Worm (Caenorhabditis elegans) whole organism, mixed stage, embryonic: ENCODE data around the gene idpp-11.

Source experiments
- M03D4.4 ChIP-seq: sonication (generic microtip); optimal IDR thresholded peaks from 2 replicates; lab custom pipeline; 2017; ENCODE audit warnings: mild to moderate bottlenecking, missing genetic modification characterization, missing compliant biosample characterization
- bed-3 ChIP-seq: fragments of 200-800 bp; sonication (Bioruptor generic); optimal IDR thresholded peaks from 3 replicates; lab custom pipeline; 2018; ENCODE audit warnings: mild to moderate bottlenecking, missing genetic modification characterization, moderate library complexity, missing compliant biosample characterization
- blmp-1 ChIP-seq: fragments of 150-350 bp; optimal IDR thresholded peaks from 2 replicates; lab custom pipeline; 2014; ENCODE audit warnings: missing biosample characterization, missing genetic modification characterization
- ceh-39 ChIP-seq: fragments of 150-350 bp; optimal IDR thresholded peaks from 2 replicates; lab custom pipeline; 2014; ENCODE audit warnings: missing biosample characterization, missing genetic modification characterization
- ceh-43 ChIP-seq: fragments of 200-800 bp; sonication (Bioruptor generic); optimal IDR thresholded peaks from 2 replicates; lab custom pipeline; 2018; ENCODE audit warnings: mild to moderate bottlenecking, missing genetic modification characterization, moderate library complexity, missing compliant biosample characterization
- ceh-83 ChIP-seq: fragments of 200-800 bp; sonication (Bioruptor generic); optimal IDR thresholded peaks from 2 replicates; lab custom pipeline; 2018; ENCODE audit warnings: mild to moderate bottlenecking, missing genetic modification characterization, missing compliant biosample characterization
- ces-1 ChIP-seq: fragments of 150-350 bp; optimal IDR thresholded peaks from 2 replicates; lab custom pipeline; 2014; ENCODE audit warnings: missing biosample characterization, missing genetic modification reagents, missing genetic modification characterization
- cnd-1 ChIP-seq: fragments of 200-800 bp; sonication (Bioruptor generic); optimal IDR thresholded peaks from 2 replicates; lab custom pipeline; 2018; ENCODE audit warnings: mild to moderate bottlenecking, missing genetic modification characterization, missing compliant biosample characterization
- drap-1 ChIP-seq: fragments of 200-800 bp; sonication (Bioruptor generic); optimal IDR thresholded peaks from 3 replicates; lab custom pipeline; 2018; ENCODE audit warnings: mild to moderate bottlenecking, missing genetic modification characterization, missing compliant biosample characterization
- elt-3 ChIP-seq: fragments of 150-350 bp; optimal IDR thresholded peaks from 2 replicates; lab custom pipeline; 2014; ENCODE audit warnings: missing biosample characterization, missing genetic modification characterization
- flh-1 ChIP-seq: fragments of 200-800 bp; sonication (Bioruptor generic); optimal IDR thresholded peaks from 2 replicates; lab custom pipeline; 2018; ENCODE audit warnings: mild to moderate bottlenecking, missing genetic modification characterization, moderate library complexity, missing compliant biosample characterization
- ham-2 ChIP-seq: fragments of 200-800 bp; sonication (Bioruptor generic); optimal IDR thresholded peaks from 2 replicates; lab custom pipeline; 2018; ENCODE audit warnings: mild to moderate bottlenecking, missing genetic modification characterization, missing compliant biosample characterization
- hlh-1 ChIP-seq: fragments of 150-350 bp; optimal IDR thresholded peaks from 2 replicates; lab custom pipeline; 2014; ENCODE audit warnings: missing biosample characterization, missing genetic modification reagents, missing genetic modification characterization
- lin-13 ChIP-seq: fragments of 150-350 bp; optimal IDR thresholded peaks from 2 replicates; lab custom pipeline; 2014; ENCODE audit warnings: missing biosample characterization, missing genetic modification characterization
- lin-32 ChIP-seq: fragments of 200-800 bp; sonication (Bioruptor generic); optimal IDR thresholded peaks from 2 replicates; lab custom pipeline; 2018; ENCODE audit warnings: mild to moderate bottlenecking, missing genetic modification characterization, missing compliant biosample characterization
- mab-5 ChIP-seq: fragments of 150-350 bp; optimal IDR thresholded peaks from 2 replicates; lab custom pipeline; 2014; ENCODE audit warnings: missing biosample characterization, missing genetic modification characterization
- mep-1 ChIP-seq: fragments of 150-350 bp; optimal IDR thresholded peaks from 2 replicates; lab custom pipeline; 2017; ENCODE audit warnings: missing biosample characterization, missing genetic modification reagents, missing genetic modification characterization, inconsistent platforms
- mls-2 ChIP-seq: sonication (generic microtip); optimal IDR thresholded peaks from 2 replicates; lab custom pipeline; 2016; ENCODE audit warnings: mild to moderate bottlenecking, missing genetic modification characterization, moderate library complexity, missing compliant biosample characterization
- nhr-12 ChIP-seq: fragments of 150-350 bp; optimal IDR thresholded peaks from 2 replicates; lab custom pipeline; 2014; ENCODE audit warnings: missing biosample characterization, missing genetic modification characterization
- nhr-237 ChIP-seq: fragments of 150-350 bp; optimal IDR thresholded peaks from 2 replicates; lab custom pipeline; 2014; ENCODE audit warnings: missing biosample characterization, missing genetic modification characterization
- nhr-28 ChIP-seq: fragments of 150-350 bp; optimal IDR thresholded peaks from 2 replicates; lab custom pipeline; 2014; ENCODE audit warnings: missing biosample characterization, missing genetic modification characterization
- nhr-76 ChIP-seq: sonication (generic microtip); optimal IDR thresholded peaks from 2 replicates; lab custom pipeline; 2017; ENCODE audit warnings: missing biosample characterization, missing genetic modification characterization
- pha-4 ChIP-seq: fragments of 150-350 bp; optimal IDR thresholded peaks from 2 replicates; lab custom pipeline; 2018; ENCODE audit warnings: missing biosample characterization, missing genetic modification reagents, missing genetic modification characterization
- snpc-4 ChIP-seq: fragments of 150-350 bp; optimal IDR thresholded peaks from 2 replicates; lab custom pipeline; 2014; ENCODE audit warnings: missing biosample characterization, missing genetic modification characterization
- sptf-1 ChIP-seq: sonication (generic microtip); optimal IDR thresholded peaks from 2 replicates; lab custom pipeline; 2017; ENCODE audit warnings: mild to moderate bottlenecking, missing genetic modification characterization, moderate library complexity, missing compliant biosample characterization
- tbx-8 ChIP-seq: fragments of 200-800 bp; sonication (Bioruptor generic); optimal IDR thresholded peaks from 2 replicates; lab custom pipeline; 2018; ENCODE audit warnings: mild to moderate bottlenecking, missing genetic modification characterization, moderate library complexity, missing compliant biosample characterization
- unc-120 ChIP-seq: sonication (generic microtip); optimal IDR thresholded peaks from 2 replicates; lab custom pipeline; 2017; ENCODE audit warnings: missing genetic modification characterization, missing compliant biosample characterization; ENCODE audit not compliant: poor library complexity, severe bottlenecking
- unc-39 ChIP-seq: fragments of 150-350 bp; optimal IDR thresholded peaks from 2 replicates; lab custom pipeline; 2014; ENCODE audit warnings: missing biosample characterization, missing genetic modification characterization
- unc-62 ChIP-seq: fragments of 150-350 bp; optimal IDR thresholded peaks from 2 replicates; lab custom pipeline; 2014; ENCODE audit warnings: missing biosample characterization, missing genetic modification reagents, missing genetic modification characterization
- zip-8 ChIP-seq: fragments of 150-350 bp; optimal IDR thresholded peaks from 2 replicates; lab custom pipeline; 2014; ENCODE audit warnings: missing biosample characterization, missing genetic modification characterization

idpp-11 gene

ce11 chrX:7809352-7810196 lies 32.8 kb upstream of the idpp-11 start (continued):
- TF ChIP-seq sptf-1 (tag; lab: Kevin White, UChicago), result peak; percentile 29
- TF ChIP-seq flh-1, result no peak
- TF ChIP-seq mep-1 (tag; lab: Kevin White, UChicago), result peak; percentile 68
- TF ChIP-seq lin-32 (GFP tag; lab: Kevin White, UChicago), result peak; percentile 60
- TF ChIP-seq, all 35 proteins: peak for 15

- TF ChIP-seq flh-1, result no peak
- TF ChIP-seq drap-1 (GFP tag; lab: Kevin White, UChicago), result no peak
- no peak for TF ChIP-seq nhr-237
- TF ChIP-seq, all 35 proteins: peak for 0
These were observed 31.4 kb upstream of the idpp-11 start for ce11 chrX:7810991-7811390.

ce11 chrX:7814747-7815146 lies 27.6 kb upstream of the idpp-11 start:
- TF ChIP-seq blmp-1 (tag; lab: Kevin White, UChicago) (peak; percentile 7), sptf-1 (tag; lab: Kevin White, UChicago) (peak; percentile 10), ceh-83 (GFP tag; lab: Kevin White, UChicago) (no peak), snpc-4 (tag; lab: Kevin White, UChicago) (no peak), ceh-39 (tag; lab: Kevin White, UChicago) (no peak)

ce11 chrX:7815230-7815629 lies 27.1 kb upstream of the idpp-11 start:
- no peak for TF ChIP-seq M03D4.4 (tag; lab: Kevin White, UChicago)
- no peak for TF ChIP-seq bed-3
- no peak for TF ChIP-seq zip-8 (tag; lab: Kevin White, UChicago)
- no peak for TF ChIP-seq tbx-8 (GFP tag; lab: Kevin White, UChicago)
- TF ChIP-seq hlh-1 (tag; lab: Kevin White, UChicago), result no peak
- TF ChIP-seq mab-5 (tag; lab: Kevin White, UChicago), result no peak
- no peak for TF ChIP-seq nhr-12 (tag; lab: Kevin White, UChicago)
- no peak for TF ChIP-seq ceh-43
- TF ChIP-seq ham-2 (GFP tag; lab: Kevin White, UChicago), result no peak
- no peak for TF ChIP-seq ceh-83 (GFP tag; lab: Kevin White, UChicago)
- TF ChIP-seq nhr-28 (tag; lab: Kevin White, UChicago), result no peak
- no peak for TF ChIP-seq nhr-76 (tag; lab: Kevin White, UChicago)
- TF ChIP-seq ces-1 (GFP tag; lab: Kevin White, UChicago), result no peak

ce11 chrX:7816434-7816974 lies 25.8 kb upstream of the idpp-11 start, which contains the start of the genes sek-1 and R03G5.6:
TSS of gene sek-1 (plus strand) at chrX:7816734.
TSS of gene R03G5.6 (minus strand) at chrX:7816924.
- no peak for TF ChIP-seq ceh-83 (GFP tag; lab: Kevin White, UChicago)
- TF ChIP-seq cnd-1 (tag; lab: Kevin White, UChicago), result no peak
- no peak for TF ChIP-seq ces-1 (GFP tag; lab: Kevin White, UChicago)
- no peak for TF ChIP-seq ham-2 (GFP tag; lab: Kevin White, UChicago)
- TF ChIP-seq ceh-43, result no peak
- TF ChIP-seq unc-39 (tag; lab: Kevin White, UChicago), result no peak
- no peak for TF ChIP-seq elt-3 (tag; lab: Kevin White, UChicago)
- TF ChIP-seq nhr-28 (tag; lab: Kevin White, UChicago), result no peak
- no peak for TF ChIP-seq unc-62
- TF ChIP-seq flh-1, result no peak
- no peak for TF ChIP-seq blmp-1 (tag; lab: Kevin White, UChicago)
- TF ChIP-seq unc-120 (tag; lab: Kevin White, UChicago), result no peak
- TF ChIP-seq mls-2 (tag; lab: Kevin White, UChicago), result no peak
- TF ChIP-seq lin-13 (tag; lab: Kevin White, UChicago), result no peak
- no peak for TF ChIP-seq tbx-8 (GFP tag; lab: Kevin White, UChicago)
- TF ChIP-seq drap-1 (GFP tag; lab: Kevin White, UChicago), result no peak
- TF ChIP-seq pha-4 (tag; lab: Kevin White, UChicago), result no peak
